Fruit fly (Drosophila melanogaster): Measurements from ENCODE around the gene CG7655.
A peak's percentile ranks its signal among the peaks of the same experiment; 100 is the strongest.

The CG7655 gene

DNA sequence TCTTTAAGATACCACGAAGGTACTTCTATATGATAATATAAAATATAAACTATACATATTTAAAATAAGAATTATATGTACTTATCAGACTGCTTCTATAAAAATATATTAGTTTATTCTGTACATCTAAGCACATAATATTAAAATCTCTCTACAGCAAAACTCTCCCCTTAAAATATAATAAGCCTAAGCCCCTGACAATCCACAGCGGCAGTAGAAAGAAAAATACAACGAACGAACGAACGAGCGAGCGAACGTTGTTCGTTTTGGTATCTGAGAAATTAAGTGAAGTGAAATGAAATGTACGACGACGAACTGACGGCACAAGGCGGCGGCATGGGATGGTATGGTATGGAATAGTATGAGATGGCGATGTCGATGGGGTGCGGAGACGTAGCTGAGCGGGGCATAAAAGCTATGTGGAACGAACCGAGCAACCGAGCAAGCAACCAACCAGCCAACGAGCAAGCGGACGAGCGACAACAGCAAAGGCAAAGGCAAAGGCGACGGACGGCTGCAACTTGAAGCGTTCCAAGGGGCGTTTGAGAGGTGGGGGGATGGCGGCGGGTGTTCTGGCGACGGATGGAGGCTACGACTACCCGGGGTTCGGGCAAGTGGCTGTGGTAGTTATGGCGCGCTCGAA is 18.1 kb downstream of the CG7655 start (continued):
- peak; percentile 99 for TF ChIP-seq HLH3B (GFP tag; IDR thresholded peaks at IDR 0.05)
- TF ChIP-seq CG32772 (GFP tag; IDR thresholded peaks at IDR 0.05) = peak; percentile 98
- TF ChIP-seq Optix (GFP tag; IDR thresholded peaks at IDR 0.05) = peak; percentile 93
- peak; percentile 98 for TF ChIP-seq CG15601 (tag; optimal IDR thresholded peaks at IDR 0.05)
- peak; percentile 70 for TF ChIP-seq fu2 (GFP tag; optimal IDR thresholded peaks at IDR 0.05)
- TF ChIP-seq CG10366 (GFP tag; IDR thresholded peaks at IDR 0.05) = peak; percentile 98
- peak; percentile 99 for TF ChIP-seq tap (tag; optimal IDR thresholded peaks at IDR 0.05)
- peak; percentile 41 for TF ChIP-seq Bdp1 (GFP tag; optimal IDR thresholded peaks at IDR 0.05)
- no peak for TF ChIP-seq hth (optimal IDR thresholded peaks at IDR 0.05)
- peak; percentile 95; the same call in 2 of the 3 replicates for TF ChIP-seq CG11093 (GFP tag; IDR thresholded peaks at IDR 0.05)
- peak; percentile 89 for TF ChIP-seq CG30020 (tag; optimal IDR thresholded peaks at IDR 0.05)
- TF ChIP-seq CG6254 (GFP tag; optimal IDR thresholded peaks at IDR 0.05) = peak; percentile 95
- peak; percentile 67 for TF ChIP-seq sima (GFP tag; optimal IDR thresholded peaks at IDR 0.05)
- peak; percentile 98 for TF ChIP-seq YL-1 (GFP tag; optimal IDR thresholded peaks at IDR 0.05)
- peak; percentile 98 for TF ChIP-seq ATbp (GFP tag; optimal IDR thresholded peaks at IDR 0.05)
- peak; percentile 99 for TF ChIP-seq CG11695 (GFP tag; IDR thresholded peaks at IDR 0.05)
- TF ChIP-seq Oaz (GFP tag; IDR thresholded peaks at IDR 0.05) = peak; percentile 97
- no peak; the same call in none of the 4 replicates for TF ChIP-seq Gug (GFP tag; IDR thresholded peaks at IDR 0.05)
- peak; percentile 98 for TF ChIP-seq seq (GFP tag; IDR thresholded peaks at IDR 0.05)
- peak; percentile 95 to 99 for TF ChIP-seq bsh (GFP tag; optimal IDR thresholded peaks at IDR 0.05)
- no peak for TF ChIP-seq usp (GFP tag; optimal IDR thresholded peaks at IDR 0.05)
- TF ChIP-seq dpn (GFP tag; optimal IDR thresholded peaks at IDR 0.05) = peak; percentile 84 to 97
- no peak for TF ChIP-seq CG1832 (GFP tag; optimal IDR thresholded peaks at IDR 0.05)
- no peak for TF ChIP-seq Sry-δ (GFP tag; optimal IDR thresholded peaks at IDR 0.05)
- TF ChIP-seq Hr78 (GFP tag; optimal IDR thresholded peaks at IDR 0.05) = peak in 1 of 2 experiments; percentile 95
- TF ChIP-seq oc (tag; optimal IDR thresholded peaks at IDR 0.05) = peak; percentile 98
- TF ChIP-seq bowl (GFP tag; IDR thresholded peaks at IDR 0.05) = peak; percentile 97
- TF ChIP-seq CG1529 (GFP tag; optimal IDR thresholded peaks at IDR 0.05) = peak; percentile 97
- peak; percentile 97 for TF ChIP-seq gsb (GFP tag; IDR thresholded peaks at IDR 0.05)
- peak; percentile 71; the same call in 1 of the 2 replicates for TF ChIP-seq CG4360 (GFP tag; IDR thresholded peaks at IDR 0.05)
- peak; percentile 88 for TF ChIP-seq CG10959 (GFP tag; IDR thresholded peaks at IDR 0.05)
- peak; percentile 96 for TF ChIP-seq ase (GFP tag; IDR thresholded peaks at IDR 0.05)
- no peak for TF ChIP-seq CG14860 (GFP tag; IDR thresholded peaks at IDR 0.05; ENCODE audit: partially characterized antibody)
- peak; percentile 38; the same call in 1 of the 2 replicates for TF ChIP-seq unc-4 (GFP tag; IDR thresholded peaks at IDR 0.05; ENCODE audit: partially characterized antibody)
- TF ChIP-seq CG8765 (GFP tag; IDR thresholded peaks at IDR 0.05) = peak; percentile 78
- peak; percentile 99 for TF ChIP-seq CG13296 (GFP tag; optimal IDR thresholded peaks at IDR 0.05)
- TF ChIP-seq lola (GFP tag; optimal IDR thresholded peaks at IDR 0.05) = peak in 1 of 3 experiments; percentile 97
- TF ChIP-seq CG11085 (GFP tag; IDR thresholded peaks at IDR 0.05) = peak; percentile 96
- peak; percentile 81 for TF ChIP-seq CG16863 (GFP tag; optimal IDR thresholded peaks at IDR 0.05)
- TF ChIP-seq so (GFP tag; IDR thresholded peaks at IDR 0.05) = peak; percentile 99
- peak; percentile 98 for TF ChIP-seq Fer3 (tag; optimal IDR thresholded peaks at IDR 0.05)
- TF ChIP-seq tin (GFP tag; optimal IDR thresholded peaks at IDR 0.05) = peak; percentile 96
- peak; percentile 94 for TF ChIP-seq Nf-YC (tag; optimal IDR thresholded peaks at IDR 0.05)
- TF ChIP-seq CG4854 (GFP tag; optimal IDR thresholded peaks at IDR 0.05) = peak; percentile 57
- TF ChIP-seq Ravus (GFP tag; IDR thresholded peaks at IDR 0.05) = peak; percentile 95
- peak; percentile 99 for TF ChIP-seq unpg (GFP tag; optimal IDR thresholded peaks at IDR 0.05)
- TF ChIP-seq HLHmδ (GFP tag; optimal IDR thresholded peaks at IDR 0.05) = no peak
- TF ChIP-seq schlank (tag; optimal IDR thresholded peaks at IDR 0.05) = peak; percentile 91
- peak; percentile 63 for TF ChIP-seq pum (GFP tag; optimal IDR thresholded peaks at IDR 0.05)
